Worm (Caenorhabditis elegans) whole organism, midembryonic: Measurements from ENCODE around the gene F20H11.1.

Experiments used
- T22C8.4 ChIP-seq: fragments of 200-800 bp; sonication (Bioruptor generic); IDR thresholded peaks from 2 replicates; pipeline ENCODE4 v1.3.6; 2022; ENCODE audit warnings: missing genetic modification characterization, missing compliant biosample characterization
- cog-1 ChIP-seq: sonication (generic microtip); optimal IDR thresholded peaks from 2 replicates; lab custom pipeline; 2016; ENCODE audit warnings: missing genetic modification characterization, missing compliant biosample characterization
- flt-1 ChIP-seq: fragments of 200-800 bp; sonication (Bioruptor generic); IDR thresholded peaks from 2 replicates; pipeline ENCODE4 v1.3.6; 2022; ENCODE audit warnings: missing genetic modification characterization, missing compliant biosample characterization
- klf-2 ChIP-seq: fragments of 200-800 bp; sonication (Bioruptor generic); conservative IDR thresholded peaks from 2 replicates; pipeline ENCODE4 v1.3.6; 2022; ENCODE audit warnings: missing genetic modification reagents, missing genetic modification characterization, missing compliant biosample characterization
- med-1 ChIP-seq: sonication (generic microtip); optimal IDR thresholded peaks from 2 replicates; lab custom pipeline; 2017; ENCODE audit warnings: missing genetic modification characterization, mild to moderate bottlenecking, missing compliant biosample characterization, antibody characterized with exemption, missing genetic modification reagents; ENCODE audit not compliant: insufficient read depth
- ref-1 ChIP-seq: fragments of 200-800 bp; sonication (Bioruptor generic); conservative IDR thresholded peaks from 2 replicates; pipeline ENCODE4 v1.3.6; 2022; ENCODE audit warnings: missing genetic modification reagents, missing genetic modification characterization, missing compliant biosample characterization
- tab-1 ChIP-seq: fragments of 200-800 bp; sonication (Bioruptor generic); IDR thresholded peaks from 2 replicates; pipeline ENCODE4 v1.3.6; 2022; ENCODE audit warnings: missing genetic modification characterization, missing compliant biosample characterization
- ztf-23 ChIP-seq: fragments of 200-800 bp; sonication (Bioruptor generic); IDR thresholded peaks from 2 replicates; pipeline ENCODE4 v1.3.6; 2022; ENCODE audit warnings: missing genetic modification reagents, missing genetic modification characterization, missing compliant biosample characterization
- ztf-29 ChIP-seq: fragments of 200-800 bp; sonication (Bioruptor generic); IDR thresholded peaks from 2 replicates; pipeline ENCODE4 v1.3.6; 2022; ENCODE audit warnings: missing genetic modification reagents, missing genetic modification characterization, missing compliant biosample characterization

The F20H11.1 gene

ce11 chrIII:6587564-6587963 is 4.4 kb downstream of the F20H11.1 start, which contains the start of gene ddo-3:
ddo-3 (plus strand) TSS chrIII:6587864.
- TF ChIP-seq med-1 (no peak), T22C8.4 (GFP tag; lab: Robert Waterston, UW) (no peak), cog-1 (no peak), ztf-23 (GFP tag; lab: Robert Waterston, UW) (no peak), flt-1 (GFP tag; lab: Robert Waterston, UW) (no peak), klf-2 (no peak), ztf-29 (GFP tag; lab: Robert Waterston, UW) (no peak), tab-1 (GFP tag; lab: Robert Waterston, UW) (no peak), ref-1 (GFP tag; lab: Robert Waterston, UW) (no peak)

DNA sequence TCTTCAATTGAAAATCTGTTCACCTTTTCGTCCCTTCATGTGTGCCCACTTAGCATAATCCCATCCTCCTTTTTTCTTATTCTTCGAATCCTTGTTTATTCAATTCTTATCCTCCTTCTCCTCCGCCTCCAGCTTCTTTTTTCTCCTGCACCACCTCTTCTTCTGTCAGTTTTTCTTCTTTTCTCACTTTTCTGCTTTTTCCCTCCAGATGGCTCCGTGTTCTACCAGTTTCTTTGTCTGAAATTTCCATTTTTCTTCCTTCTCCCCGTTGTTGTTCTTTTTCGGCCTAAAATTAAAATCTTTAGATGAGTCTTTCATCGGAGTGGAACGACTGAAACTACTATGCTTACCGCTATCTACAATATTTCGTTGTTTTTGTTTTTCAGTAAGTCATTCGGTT is 10.4 kb downstream of the F20H11.1 start, which contains the start of gene acr-21:
acr-21 (plus strand) TSS at position 301 of the 400 bp plus-strand sequence.
- TF ChIP-seq cog-1 (no peak), ztf-23 (GFP tag; lab: Robert Waterston, UW) (no peak), ztf-29 (GFP tag; lab: Robert Waterston, UW) (no peak), flt-1 (GFP tag; lab: Robert Waterston, UW) (no peak), ref-1 (GFP tag; lab: Robert Waterston, UW) (no peak), T22C8.4 (GFP tag; lab: Robert Waterston, UW) (no peak), klf-2 (no peak), med-1 (no peak), tab-1 (GFP tag; lab: Robert Waterston, UW) (no peak)

ce11 chrIII:6579398-6579797 is 12.6 kb downstream of the F20H11.1 start, which contains the start of gene F27B3.8:
F27B3.8 (plus strand) TSS chrIII:6579698.
- no peak for TF ChIP-seq tab-1 (GFP tag; lab: Robert Waterston, UW)
- TF ChIP-seq med-1, result no peak
- TF ChIP-seq ref-1 (GFP tag; lab: Robert Waterston, UW), result no peak
- TF ChIP-seq flt-1 (GFP tag; lab: Robert Waterston, UW), result no peak
- no peak for TF ChIP-seq ztf-29 (GFP tag; lab: Robert Waterston, UW)
- no peak for TF ChIP-seq T22C8.4 (GFP tag; lab: Robert Waterston, UW)
- no peak for TF ChIP-seq cog-1
- no peak for TF ChIP-seq klf-2
- TF ChIP-seq ztf-23 (GFP tag; lab: Robert Waterston, UW), result no peak

ce11 chrIII:6578505-6578904 is 13.5 kb downstream of the F20H11.1 start, which contains the start of gene F27B3.6:
F27B3.6 (minus strand) TSS chrIII:6578605.
- TF ChIP-seq klf-2 (no peak), ref-1 (GFP tag; lab: Robert Waterston, UW) (no peak), ztf-23 (GFP tag; lab: Robert Waterston, UW) (no peak), tab-1 (GFP tag; lab: Robert Waterston, UW) (no peak), med-1 (no peak), T22C8.4 (GFP tag; lab: Robert Waterston, UW) (no peak), flt-1 (GFP tag; lab: Robert Waterston, UW) (no peak)

- TF ChIP-seq ztf-29 (GFP tag; lab: Robert Waterston, UW) (no peak), tab-1 (GFP tag; lab: Robert Waterston, UW) (no peak), med-1 (no peak), klf-2 (no peak), T22C8.4 (GFP tag; lab: Robert Waterston, UW) (no peak), ztf-23 (GFP tag; lab: Robert Waterston, UW) (no peak), cog-1 (no peak), flt-1 (GFP tag; lab: Robert Waterston, UW) (no peak), ref-1 (GFP tag; lab: Robert Waterston, UW) (no peak)
Observed at ce11 chrIII:6577159-6577558, 14.8 kb downstream of the F20H11.1 start.

DNA sequence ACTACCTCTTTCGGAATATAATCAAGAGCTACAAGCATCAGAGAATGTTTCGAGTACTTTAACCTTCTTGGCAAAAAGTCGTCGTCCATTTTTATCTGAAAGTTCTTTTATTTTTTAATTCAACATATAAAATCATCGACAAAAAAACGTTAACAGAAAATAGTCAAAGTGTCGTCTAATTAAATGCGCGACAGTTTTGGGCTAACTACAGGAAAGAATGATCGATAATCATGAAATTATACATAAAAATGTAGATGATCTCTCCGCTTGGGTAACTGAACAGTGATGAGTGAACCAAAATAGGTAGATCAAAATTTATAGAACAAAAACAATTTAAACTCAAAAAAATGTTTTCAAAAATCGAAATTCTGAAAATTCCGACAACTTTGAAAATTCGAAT is 33.5 kb downstream of the F20H11.1 start, which contains the start of gene C09E7.8:
C09E7.8 (minus strand) TSS at position 101 of the 400 bp plus-strand sequence.
- TF ChIP-seq med-1, result no peak
- no peak for TF ChIP-seq flt-1 (GFP tag; lab: Robert Waterston, UW)
- TF ChIP-seq ztf-29 (GFP tag; lab: Robert Waterston, UW), result no peak
- TF ChIP-seq T22C8.4 (GFP tag; lab: Robert Waterston, UW), result no peak
- TF ChIP-seq ztf-23 (GFP tag; lab: Robert Waterston, UW), result no peak
- TF ChIP-seq cog-1, result no peak
- TF ChIP-seq tab-1 (GFP tag; lab: Robert Waterston, UW), result no peak
- TF ChIP-seq klf-2, result no peak
- TF ChIP-seq ref-1 (GFP tag; lab: Robert Waterston, UW), result no peak

ce11 chrIII:6551187-6552058 is 40.6 kb downstream of the F20H11.1 start, which contains the start of gene C09E7.7:
C09E7.7 (minus strand) TSS chrIII:6551243.
- TF ChIP-seq T22C8.4 (GFP tag; lab: Robert Waterston, UW), result peak; percentile 46; the same call in 1 of the 2 replicates
- TF ChIP-seq ztf-23 (GFP tag; lab: Robert Waterston, UW), result peak; percentile 72
- peak; percentile 48; the same call in 1 of the 2 replicates for TF ChIP-seq ztf-29 (GFP tag; lab: Robert Waterston, UW)
- TF ChIP-seq flt-1 (GFP tag; lab: Robert Waterston, UW), result peak; percentile 87
- TF ChIP-seq cog-1, result peak; percentile 66
- peak; percentile 69 for TF ChIP-seq klf-2
- TF ChIP-seq tab-1 (GFP tag; lab: Robert Waterston, UW), result 0 out of 2 replicates have a peak, but pooled peaks have one; percentile 14
- TF ChIP-seq ref-1 (GFP tag; lab: Robert Waterston, UW), result peak; percentile 36; the same call in 1 of the 2 replicates
